Fruit fly (Drosophila melanogaster) whole organism, wandering third instar larva: Measurements from ENCODE around the gene gdrd.

Experiments used
- Abd-B ChIP-seq: fragments of >200 bp; optimal IDR thresholded peaks from 2 replicates; lab custom pipeline; 2017; ENCODE audit warnings: missing biosample characterization, missing genetic modification characterization
- CG32264 ChIP-seq: fragments of 200-800 bp; sonication (Bioruptor generic); optimal IDR thresholded peaks from 2 replicates; lab custom pipeline; 2016; ENCODE audit warnings: missing biosample characterization, missing genetic modification characterization
- CG9705 ChIP-seq: fragments of 200-800 bp; sonication (Bioruptor generic); optimal IDR thresholded peaks from 2 replicates; lab custom pipeline; 2018; ENCODE audit warnings: missing biosample characterization, mild to moderate bottlenecking, missing genetic modification characterization
- Dfd ChIP-seq: fragments of >200 bp; optimal IDR thresholded peaks from 2 replicates; lab custom pipeline; 2017; ENCODE audit warnings: missing biosample characterization, missing genetic modification characterization
- Dif ChIP-seq: fragments of 200-275, 200-300 bp; sonication (Bioruptor generic); optimal IDR thresholded peaks from 2 replicates; lab custom pipeline; 2018; ENCODE audit warnings: missing biosample characterization, missing genetic modification characterization; ENCODE audit not compliant: partially characterized antibody
- GATAd ChIP-seq: sonication (Bioruptor generic); optimal IDR thresholded peaks from 2 replicates; lab custom pipeline; 2016; ENCODE audit warnings: missing biosample characterization, missing genetic modification characterization
- HLH106 ChIP-seq: fragments of 200-800 bp; optimal IDR thresholded peaks from 3 replicates; lab custom pipeline; 2019; ENCODE audit warnings: missing biosample characterization, mild to moderate bottlenecking, missing genetic modification characterization, moderate library complexity
- Hnf4 ChIP-seq: fragments of 200-800 bp; sonication (Bioruptor generic); optimal IDR thresholded peaks from 2 replicates; lab custom pipeline; 2016; ENCODE audit warnings: missing biosample characterization, mild to moderate bottlenecking, missing genetic modification characterization
- Hr78 ChIP-seq: fragments of >200 bp; optimal IDR thresholded peaks from 2 replicates; lab custom pipeline; 2017; ENCODE audit warnings: missing biosample characterization, missing genetic modification characterization
- Hr83 ChIP-seq: fragments of 200-300 bp; sonication (Bioruptor generic); optimal IDR thresholded peaks from 2 replicates; lab custom pipeline; 2016; ENCODE audit warnings: missing biosample characterization, mild to moderate bottlenecking, missing genetic modification characterization, moderate library complexity; ENCODE audit not compliant: poor library complexity, severe bottlenecking
- Jra ChIP-seq: sonication (Bioruptor generic); optimal IDR thresholded peaks from 2 replicates; lab custom pipeline; 2016; ENCODE audit warnings: missing biosample characterization, missing genetic modification characterization
- Mio ChIP-seq: sonication (Bioruptor generic); optimal IDR thresholded peaks from 2 replicates; lab custom pipeline; 2016; ENCODE audit warnings: missing biosample characterization, missing genetic modification characterization
- Myc ChIP-seq: fragments of >200 bp; optimal IDR thresholded peaks from 2 replicates; lab custom pipeline; 2017
- N ChIP-seq: fragments of >200 bp; optimal IDR thresholded peaks from 2 replicates; lab custom pipeline; 2018; ENCODE audit warnings: missing biosample characterization, missing external identifiers, missing genetic modification characterization
- OdsH ChIP-seq: fragments of 200-800 bp; sonication (Bioruptor generic); optimal IDR thresholded peaks from 2 replicates; lab custom pipeline; 2016; ENCODE audit warnings: missing biosample characterization, mild to moderate bottlenecking, missing genetic modification characterization
- Sp1 ChIP-seq: fragments of 200-800 bp; sonication (Bioruptor generic); optimal IDR thresholded peaks from 3 replicates; lab custom pipeline; 2019; ENCODE audit warnings: missing biosample characterization, mild to moderate bottlenecking, missing genetic modification characterization, moderate library complexity
- Vsx2 ChIP-seq: fragments of 200-300, 225-300 bp; sonication (Bioruptor generic); optimal IDR thresholded peaks from 2 replicates; lab custom pipeline; 2018; ENCODE audit warnings: missing biosample characterization, missing genetic modification characterization; ENCODE audit not compliant: partially characterized antibody
- br ChIP-seq: fragments of 200-800 bp; sonication (Bioruptor generic); optimal IDR thresholded peaks from 2 replicates; lab custom pipeline; 2016; ENCODE audit warnings: missing biosample characterization, missing genetic modification characterization
- brk ChIP-seq: fragments of 200-800 bp; sonication (Bioruptor generic); optimal IDR thresholded peaks from 2 replicates; lab custom pipeline; 2016; ENCODE audit warnings: missing biosample characterization, mild to moderate bottlenecking, missing genetic modification characterization
- dmrt93B ChIP-seq: fragments of 200-800 bp; sonication (Bioruptor generic); optimal IDR thresholded peaks from 2 replicates; lab custom pipeline; 2018; ENCODE audit warnings: missing biosample characterization, mild to moderate bottlenecking, missing genetic modification characterization
- dsf ChIP-seq: sonication (Bioruptor generic); optimal IDR thresholded peaks from 2 replicates; lab custom pipeline; 2016; ENCODE audit warnings: missing biosample characterization, missing genetic modification characterization, borderline replicate concordance
- ey ChIP-seq: fragments of 200-800 bp; sonication (Bioruptor generic); optimal IDR thresholded peaks from 2 replicates; lab custom pipeline; 2016; ENCODE audit warnings: missing biosample characterization, missing genetic modification characterization
- foxo ChIP-seq, 2 experiments: fragments of 200-800 bp; sonication (Bioruptor generic); optimal IDR thresholded peaks; 2 replicates in 1 of 2; 3 replicates in 1 of 2; lab custom pipeline; 2016 to 2017; ENCODE audit warnings: missing biosample characterization in 2 of 2, missing genetic modification characterization in 2 of 2
- fru ChIP-seq: fragments of 200-800 bp; sonication (Bioruptor generic); optimal IDR thresholded peaks from 3 replicates; lab custom pipeline; 2016; ENCODE audit warnings: missing biosample characterization, mild to moderate bottlenecking, missing genetic modification characterization
- h ChIP-seq: fragments of 200-800 bp; sonication (Bioruptor generic); optimal IDR thresholded peaks from 3 replicates; lab custom pipeline; 2016; ENCODE audit warnings: missing biosample characterization, mild to moderate bottlenecking, missing genetic modification characterization
- jim ChIP-seq: fragments of 175-275, 200-325 bp; sonication (Bioruptor generic); optimal IDR thresholded peaks from 2 replicates; lab custom pipeline; 2016; ENCODE audit warnings: missing biosample characterization, mild to moderate bottlenecking, missing genetic modification characterization
- lola ChIP-seq: fragments of >200 bp; optimal IDR thresholded peaks from 2 replicates; lab custom pipeline; 2017; ENCODE audit warnings: missing biosample characterization, missing genetic modification characterization
- psq ChIP-seq: fragments of 200-800 bp; sonication (Bioruptor generic); optimal IDR thresholded peaks from 3 replicates; lab custom pipeline; 2017; ENCODE audit warnings: missing biosample characterization, mild to moderate bottlenecking, missing genetic modification characterization, moderate library complexity
- rgr ChIP-seq: fragments of 200-800 bp; sonication (Bioruptor generic); optimal IDR thresholded peaks from 3 replicates; lab custom pipeline; 2016; ENCODE audit warnings: missing biosample characterization, mild to moderate bottlenecking, missing genetic modification characterization
- sage ChIP-seq: fragments of 200-800 bp; sonication (Bioruptor generic); optimal IDR thresholded peaks from 2 replicates; lab custom pipeline; 2016; ENCODE audit warnings: missing biosample characterization, mild to moderate bottlenecking, missing genetic modification characterization
- sv ChIP-seq: fragments of 200-800 bp; sonication (Bioruptor generic); optimal IDR thresholded peaks from 3 replicates; lab custom pipeline; 2016; ENCODE audit warnings: missing biosample characterization, missing genetic modification characterization
- tai ChIP-seq: sonication (Bioruptor generic); optimal IDR thresholded peaks from 2 replicates; lab custom pipeline; 2016; ENCODE audit warnings: missing biosample characterization, missing genetic modification characterization
- usp ChIP-seq: fragments of >200 bp; optimal IDR thresholded peaks from 2 replicates; lab custom pipeline; 2017; ENCODE audit warnings: missing biosample characterization, missing genetic modification characterization
- woc ChIP-seq: sonication (Bioruptor generic); optimal IDR thresholded peaks from 2 replicates; lab custom pipeline; 2016; ENCODE audit warnings: missing biosample characterization, mild to moderate bottlenecking, missing genetic modification characterization

gdrd gene

DNA sequence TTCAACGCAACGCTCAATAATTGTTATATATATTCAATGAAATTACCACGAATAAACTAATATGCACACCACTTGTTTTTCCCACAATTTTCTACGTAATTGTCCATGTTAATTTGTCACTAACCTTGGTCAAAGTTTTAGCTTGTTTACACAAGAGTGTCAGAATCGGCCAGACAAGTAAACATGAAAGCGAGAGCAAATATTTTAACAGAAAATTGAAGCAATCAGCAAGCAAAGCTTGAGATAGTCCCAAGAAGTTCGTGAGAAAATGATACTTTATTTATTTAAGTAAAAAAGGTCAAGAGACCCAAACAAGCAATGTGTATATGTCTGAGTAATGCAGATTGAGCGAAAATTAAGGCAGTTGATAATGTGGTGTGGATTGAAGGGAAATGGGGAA, 16.9 kb downstream of the gdrd start:
- TF ChIP-seq brk, result peak; percentile 7
- TF ChIP-seq CG9705 (GFP tag; lab: Kevin White, UChicago), result no peak
- TF ChIP-seq Vsx2 (GFP tag; lab: Kevin White, UChicago), result no peak
- TF ChIP-seq fru (GFP tag; lab: Kevin White, UChicago), result peak; percentile 45
- peak; percentile 38 for TF ChIP-seq OdsH (GFP tag; lab: Kevin White, UChicago)
- TF ChIP-seq dmrt93B (GFP tag; lab: Kevin White, UChicago), result no peak
- TF ChIP-seq lola (GFP tag; lab: Kevin White, UChicago), result no peak
- peak; percentile 54 for TF ChIP-seq h (GFP tag; lab: Kevin White, UChicago)
- no peak for TF ChIP-seq woc (GFP tag; lab: Kevin White, UChicago)
- peak; percentile 39 for TF ChIP-seq br
- TF ChIP-seq GATAd, result peak; percentile 24
- peak; percentile 31 for TF ChIP-seq psq (GFP tag; lab: Kevin White, UChicago)
- TF ChIP-seq jim, result peak; percentile 37
- peak; percentile 64 for TF ChIP-seq rgr
- TF ChIP-seq Mio (GFP tag; lab: Kevin White, UChicago), result no peak
- TF ChIP-seq HLH106 (tag; lab: Kevin White, UChicago), result no peak
- TF ChIP-seq Hr78 (GFP tag; lab: Kevin White, UChicago), result no peak
- TF ChIP-seq ey (GFP tag; lab: Kevin White, UChicago), result peak; percentile 47
- no peak for TF ChIP-seq usp (GFP tag; lab: Kevin White, UChicago)
- no peak for TF ChIP-seq Dif (GFP tag; lab: Kevin White, UChicago)
- peak; percentile 73 for TF ChIP-seq Hr83
- TF ChIP-seq sv (GFP tag; lab: Kevin White, UChicago), result no peak
- TF ChIP-seq foxo (GFP tag; optimal IDR thresholded peaks at IDR 0.05; lab: Kevin White, UChicago), result peak in 1 of 2 experiments; percentile 41
- peak; percentile 42 for TF ChIP-seq CG32264 (GFP tag; lab: Kevin White, UChicago)
- peak; percentile 70 for TF ChIP-seq tai (GFP tag; lab: Kevin White, UChicago)
- TF ChIP-seq Jra (GFP tag; lab: Kevin White, UChicago), result no peak
- TF ChIP-seq Hnf4 (GFP tag; lab: Kevin White, UChicago), result peak; percentile 76

dm6 chr3L:14712799-14713198, 21.7 kb downstream of the gdrd start:
- TF ChIP-seq HLH106 (tag; lab: Kevin White, UChicago) (no peak), sage (GFP tag; lab: Kevin White, UChicago) (no peak), Hr83 (no peak), CG9705 (GFP tag; lab: Kevin White, UChicago) (no peak), Hnf4 (GFP tag; lab: Kevin White, UChicago) (no peak), Jra (GFP tag; lab: Kevin White, UChicago) (no peak), rgr (no peak), tai (GFP tag; lab: Kevin White, UChicago) (no peak), woc (GFP tag; lab: Kevin White, UChicago) (no peak), brk (no peak), Sp1 (GFP tag; lab: Kevin White, UChicago) (no peak), Dfd (GFP tag; lab: Kevin White, UChicago) (no peak), dmrt93B (GFP tag; lab: Kevin White, UChicago) (no peak), N (GFP tag; lab: Kevin White, UChicago) (no peak), br (no peak)

- TF ChIP-seq lola (GFP tag; lab: Kevin White, UChicago) (no peak), fru (GFP tag; lab: Kevin White, UChicago) (no peak), Myc (lab: Kevin White, UChicago) (no peak), foxo (GFP tag; optimal IDR thresholded peaks at IDR 0.05; lab: Kevin White, UChicago) (no peak), ey (GFP tag; lab: Kevin White, UChicago) (no peak), dsf (GFP tag; lab: Kevin White, UChicago) (no peak), tai (GFP tag; lab: Kevin White, UChicago) (no peak), woc (GFP tag; lab: Kevin White, UChicago) (no peak), Jra (GFP tag; lab: Kevin White, UChicago) (no peak), Dfd (GFP tag; lab: Kevin White, UChicago) (no peak)
Observed at dm6 chr3L:14728460-14728859, 37.3 kb downstream of the gdrd start, which contains the start of gene CG13473. TSS of gene CG13473 (plus strand) at chr3L:14728760.

DNA sequence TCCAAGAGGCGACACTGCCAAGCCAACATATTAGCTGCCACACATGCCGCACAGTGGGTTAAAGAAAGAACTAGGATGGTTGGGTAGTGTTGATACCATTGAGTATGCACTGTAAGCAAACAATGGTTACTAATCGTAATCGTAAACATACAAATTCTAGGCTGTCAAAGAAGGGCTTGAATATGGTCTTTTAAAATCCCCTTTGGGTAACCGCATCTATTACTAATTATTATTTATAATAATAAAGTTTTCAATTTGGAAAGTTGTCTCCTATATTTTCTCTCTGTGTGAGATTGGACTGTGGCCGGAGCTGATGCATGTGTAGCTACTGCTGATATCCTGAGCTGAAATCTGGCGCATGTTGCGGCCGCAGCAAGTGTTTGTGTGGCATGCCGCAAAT, 40.6 kb downstream of the gdrd start:
- TF ChIP-seq Mio (GFP tag; lab: Kevin White, UChicago) (no peak), br (no peak), fru (GFP tag; lab: Kevin White, UChicago) (no peak), h (GFP tag; lab: Kevin White, UChicago) (no peak), Abd-B (no peak), Hnf4 (GFP tag; lab: Kevin White, UChicago) (no peak), psq (GFP tag; lab: Kevin White, UChicago) (no peak), foxo (GFP tag; optimal IDR thresholded peaks at IDR 0.05; lab: Kevin White, UChicago) (no peak), Myc (lab: Kevin White, UChicago) (no peak), tai (GFP tag; lab: Kevin White, UChicago) (no peak), dsf (GFP tag; lab: Kevin White, UChicago) (no peak), sage (GFP tag; lab: Kevin White, UChicago) (no peak), CG9705 (GFP tag; lab: Kevin White, UChicago) (no peak), brk (no peak)
